Fruit fly (Drosophila melanogaster) whole organism, wandering third instar larva: Measurements from ENCODE around the gene CG46434.

ENCODE experiments used
- Abd-B ChIP-seq: fragments of >200 bp; optimal IDR thresholded peaks from 2 replicates; lab custom pipeline; 2017; ENCODE audit warnings: missing biosample characterization, missing genetic modification characterization
- Dif ChIP-seq: fragments of 200-275, 200-300 bp; sonication (Bioruptor generic); optimal IDR thresholded peaks from 2 replicates; lab custom pipeline; 2018; ENCODE audit warnings: missing biosample characterization, missing genetic modification characterization; ENCODE audit not compliant: partially characterized antibody
- Hr83 ChIP-seq: fragments of 200-300 bp; sonication (Bioruptor generic); optimal IDR thresholded peaks from 2 replicates; lab custom pipeline; 2016; ENCODE audit warnings: missing biosample characterization, mild to moderate bottlenecking, missing genetic modification characterization, moderate library complexity; ENCODE audit not compliant: poor library complexity, severe bottlenecking
- Myc ChIP-seq: fragments of >200 bp; optimal IDR thresholded peaks from 2 replicates; lab custom pipeline; 2017
- Vsx2 ChIP-seq: fragments of 200-300, 225-300 bp; sonication (Bioruptor generic); optimal IDR thresholded peaks from 2 replicates; lab custom pipeline; 2018; ENCODE audit warnings: missing biosample characterization, missing genetic modification characterization; ENCODE audit not compliant: partially characterized antibody
- h ChIP-seq: fragments of 200-800 bp; sonication (Bioruptor generic); optimal IDR thresholded peaks from 3 replicates; lab custom pipeline; 2016; ENCODE audit warnings: missing biosample characterization, mild to moderate bottlenecking, missing genetic modification characterization
- pan ChIP-seq: fragments of >200 bp; optimal IDR thresholded peaks from 2 replicates; lab custom pipeline; 2017

dm6 chr3L:19528547-19528946 lies 15.5 kb downstream of the CG46434 start:
- TF ChIP-seq Myc (lab: Kevin White, UChicago) (no peak), Abd-B (GFP tag; lab: Kevin White, UChicago) (no peak), Vsx2 (GFP tag; lab: Kevin White, UChicago) (no peak), pan (lab: Kevin White, UChicago) (no peak), Hr83 (GFP tag; lab: Kevin White, UChicago) (no peak), Dif (no peak), h (GFP tag; lab: Kevin White, UChicago) (no peak)
